Fruit fly (Drosophila melanogaster): ENCODE measurements around the gene CG31431.

DNA sequence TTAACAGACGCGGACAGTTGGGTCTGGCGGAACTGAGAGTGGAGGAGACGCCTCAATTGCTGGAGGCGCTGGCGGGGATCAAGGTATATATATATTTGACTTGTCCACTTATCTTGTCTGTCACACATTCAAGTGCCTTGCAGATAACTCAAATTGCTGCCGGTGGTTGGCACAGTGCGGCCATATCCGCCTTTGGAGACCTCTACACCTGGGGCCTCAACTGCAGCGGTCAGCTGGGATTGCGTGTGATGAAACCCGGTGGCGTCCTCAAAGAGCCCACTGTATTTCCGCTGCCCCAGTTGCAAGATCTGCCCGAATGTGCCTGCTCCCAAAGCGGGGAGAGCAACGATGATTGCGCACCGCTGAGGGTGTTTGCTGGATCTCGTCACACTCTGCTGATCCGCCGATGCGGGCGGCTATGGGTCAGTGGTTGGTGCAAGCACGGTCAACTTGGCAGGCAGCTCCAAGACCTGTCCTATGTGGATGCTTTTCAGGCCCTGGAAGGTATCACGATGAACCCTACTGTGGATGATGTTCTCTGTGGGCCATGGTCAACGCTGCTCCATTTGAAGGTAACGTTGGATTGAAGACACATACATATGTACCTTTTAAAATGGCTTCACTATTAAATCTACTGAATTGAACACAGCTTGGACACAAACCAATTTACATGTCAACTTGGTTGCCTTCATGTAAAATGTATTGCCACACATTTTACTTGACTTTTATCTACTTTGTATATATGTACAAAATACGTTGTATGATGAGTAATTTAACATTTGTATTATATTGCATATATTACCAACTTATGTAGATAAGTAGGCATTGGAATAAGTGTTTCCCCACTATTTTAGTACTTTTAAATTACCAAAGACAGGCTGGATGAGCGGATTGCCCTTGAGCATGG, 18.5 kb downstream of the CG31431 start, which contains the start of gene CG43844:
- TF ChIP-seq CG10631 (GFP tag; optimal IDR thresholded peaks at IDR 0.05) (no peak), CG7368 (GFP tag; optimal IDR thresholded peaks at IDR 0.05) (peak; percentile 15), OdsH (GFP tag; optimal IDR thresholded peaks at IDR 0.05) (peak; percentile 0), Eip78C (GFP tag) (peak; percentile 51), Sox102F (GFP tag; optimal IDR thresholded peaks at IDR 0.05) (no peak), Blimp-1 (GFP tag; optimal IDR thresholded peaks at IDR 0.05) (no peak), fd85E (GFP tag; optimal IDR thresholded peaks at IDR 0.05) (no peak), CG3919 (GFP tag; optimal IDR thresholded peaks at IDR 0.05) (no peak), CG11762 (GFP tag; optimal IDR thresholded peaks at IDR 0.05; ENCODE audit: insufficient read depth) (no peak), Lpt (GFP tag; optimal IDR thresholded peaks at IDR 0.05) (no peak), CG8119 (GFP tag; IDR thresholded peaks at IDR 0.05) (no peak)

Measured in whole organism, prepupa.